Worm (Caenorhabditis elegans): ENCODE results near the gene F55G11.7.

DNA sequence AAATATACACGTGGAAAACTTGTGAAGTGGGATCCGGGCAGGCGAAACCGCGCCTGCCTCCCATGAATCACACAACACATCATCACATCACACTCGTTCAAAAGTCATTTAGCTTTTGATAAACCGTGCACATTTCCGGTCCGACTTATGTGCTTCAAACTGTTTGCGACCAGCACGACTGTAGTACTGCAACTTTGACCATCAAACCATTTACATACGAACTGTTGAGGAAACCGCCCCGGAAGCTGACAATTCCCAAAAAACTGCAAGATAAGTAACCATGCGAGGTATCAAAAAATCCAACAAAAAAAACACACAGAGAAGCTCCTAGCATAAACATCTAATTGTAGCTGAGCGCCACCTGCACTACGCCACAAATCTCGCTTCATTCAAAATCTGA, 12.5 kb downstream of the F55G11.7 start:
- no peak for TF ChIP-seq cog-1 (tag; optimal IDR thresholded peaks at IDR 0.05)
- TF ChIP-seq flt-1 (GFP tag; IDR thresholded peaks at IDR 0.05), result no peak
- no peak for TF ChIP-seq klf-2 (GFP tag; conservative IDR thresholded peaks at IDR 0.05)
- TF ChIP-seq ztf-23 (GFP tag; IDR thresholded peaks at IDR 0.05), result no peak

All from whole organism, midembryonic.